Fruit fly (Drosophila melanogaster) whole organism, adult: ENCODE data around the gene Sf3a1.

ENCODE experiments used
- Mnt ChIP-seq: fragments of 200-800 bp; sonication (Bioruptor generic); optimal IDR thresholded peaks from 2 replicates; lab custom pipeline; 2016; ENCODE audit warnings: missing biosample characterization, mild to moderate bottlenecking, missing genetic modification characterization
- cic ChIP-seq: fragments of 200-800 bp; sonication (Bioruptor generic); optimal IDR thresholded peaks from 2 replicates; lab custom pipeline; 2017; ENCODE audit warnings: missing biosample characterization, mild to moderate bottlenecking, missing genetic modification characterization, moderate library complexity

dm6 chr3R:16996059-16996959 lies 5.8 kb downstream of the Sf3a1 start, which contains the start of the genes EMC2A and CG3534:
- TF ChIP-seq Mnt (GFP tag; lab: Kevin White, UChicago) (peak; percentile 13), cic (no peak)
